Worm (Caenorhabditis elegans): ENCODE results near the gene tbx-36.

tbx-36 gene

DNA sequence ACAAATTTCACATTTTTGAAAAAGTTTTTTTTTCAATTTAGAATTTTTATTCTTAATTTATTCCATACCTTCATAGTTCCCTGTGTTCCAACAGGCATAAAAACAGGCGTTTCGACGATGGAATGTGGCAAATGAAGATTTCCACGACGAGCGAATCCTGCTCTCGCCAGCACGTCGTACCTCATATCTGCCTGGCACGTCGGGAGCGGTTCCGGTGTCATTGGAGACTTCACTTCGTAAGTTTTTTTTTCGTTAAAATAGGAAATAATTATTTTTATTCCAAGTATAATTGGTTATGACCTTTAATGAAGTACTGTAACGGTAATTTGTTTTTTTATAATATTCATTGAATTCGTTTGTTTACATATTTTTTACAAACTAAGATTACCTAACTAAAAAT is 9.2 kb downstream of the tbx-36 start, which contains the start of gene tgt-1 (continued):
- no peak for TF ChIP-seq rec-8 (tag; optimal IDR thresholded peaks at IDR 0.05)
- no peak for TF ChIP-seq ztf-28 (GFP tag; IDR thresholded peaks at IDR 0.05)
- TF ChIP-seq xnd-1 (tag; optimal IDR thresholded peaks at IDR 0.05) = no peak
- TF ChIP-seq zfh-2 (GFP tag; conservative IDR thresholded peaks at IDR 0.05) = no peak
- peak; percentile 60; the same call in 1 of the 2 replicates for TF ChIP-seq B0336.3 (GFP tag; IDR thresholded peaks at IDR 0.05)
- no peak for TF ChIP-seq ama-1 (optimal IDR thresholded peaks at IDR 0.05)
- TF ChIP-seq ama-1 (GFP tag; optimal IDR thresholded peaks at IDR 0.05) = peak in 1 of 2 experiments; percentile 49
- peak; percentile 82 for TF ChIP-seq madf-3 (GFP tag; IDR thresholded peaks at IDR 0.05)
- no peak for TF ChIP-seq Y67H2A.10 (GFP tag; conservative IDR thresholded peaks at IDR 0.05)
- TF ChIP-seq F33H1.4 (GFP tag; IDR thresholded peaks at IDR 0.05) = no peak
- TF ChIP-seq F23B12.7 (tag; optimal IDR thresholded peaks at IDR 0.05; ENCODE audit: insufficient read depth) = no peak
- TF ChIP-seq repo-1 (tag; optimal IDR thresholded peaks at IDR 0.05) = peak; percentile 3
- no peak for TF ChIP-seq Y95B8A.8 (GFP tag; IDR thresholded peaks at IDR 0.05)
- TF ChIP-seq hsf-1 (GFP tag; IDR thresholded peaks at IDR 0.05) = 0 out of 2 replicates have a peak, but pooled peaks have one; percentile 22

DNA sequence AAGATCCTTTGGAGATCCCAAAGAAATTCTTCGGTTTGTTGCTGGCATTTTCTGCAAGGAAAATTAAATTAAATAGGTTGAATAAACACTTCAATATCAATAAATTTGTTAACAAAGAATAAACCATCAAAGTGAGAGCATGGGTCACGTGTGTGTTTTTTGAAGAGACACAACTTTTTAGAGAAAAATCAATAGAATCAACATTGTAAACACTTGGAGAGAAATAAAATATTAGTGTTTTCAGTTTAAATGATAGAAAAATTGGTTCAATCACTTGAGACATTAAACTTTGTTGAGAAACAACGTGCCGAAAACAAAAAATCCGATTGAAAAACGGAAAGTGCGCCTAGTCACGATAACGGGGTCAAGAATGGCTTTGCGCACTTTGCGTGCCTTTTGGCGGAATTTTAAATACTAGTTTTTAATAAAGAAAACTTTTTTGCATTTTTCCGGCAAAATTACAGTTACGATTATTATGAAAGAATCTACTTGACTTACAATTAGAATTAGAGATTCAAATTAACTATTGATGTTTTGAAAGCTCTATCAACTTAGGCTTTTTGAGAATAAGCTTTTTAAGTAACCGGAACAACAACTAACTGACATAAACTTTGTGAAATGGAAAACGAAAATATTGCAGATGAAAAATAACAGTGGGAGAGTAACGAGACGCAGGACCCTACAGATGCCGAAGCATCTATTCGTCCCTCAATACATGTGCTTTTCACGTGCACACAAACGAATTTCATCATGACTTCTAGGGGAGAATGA is 11.3 kb downstream of the tbx-36 start, which contains the start of gene ZK829.7:
TSS of gene ZK829.7 (minus strand) at position 51 of the 771 bp plus-strand sequence.
- no peak for TF ChIP-seq nfya-1 (tag; optimal IDR thresholded peaks at IDR 0.05; ENCODE audit: borderline replicate concordance, insufficient read depth)
- peak; percentile 39 for TF ChIP-seq tbp1 (GFP tag; optimal IDR thresholded peaks at IDR 0.05)
- TF ChIP-seq ama-1 (optimal IDR thresholded peaks at IDR 0.05) = no peak
- no peak for TF ChIP-seq ama-1 (GFP tag; optimal IDR thresholded peaks at IDR 0.05)
- 0 out of 2 replicates have a peak, but pooled peaks have one; percentile 39 for TF ChIP-seq cebp-1 (GFP tag; IDR thresholded peaks at IDR 0.05)
- TF ChIP-seq cebp-1 (tag; optimal IDR thresholded peaks at IDR 0.05) = peak; percentile 85
- no peak for TF ChIP-seq mes-4 (tag; optimal IDR thresholded peaks at IDR 0.05)
- TF ChIP-seq lin-35 (GFP tag; optimal IDR thresholded peaks at IDR 0.05) = peak; percentile 47 to 87 (median 50)
- TF ChIP-seq rcor-1 (GFP tag; IDR thresholded peaks at IDR 0.05) = peak; percentile 50
- peak; percentile 55 for TF ChIP-seq lsl-1 (GFP tag; optimal IDR thresholded peaks at IDR 0.05)
- TF ChIP-seq pbrm-1 (GFP tag; IDR thresholded peaks at IDR 0.05) = peak; percentile 63; the same call in 1 of the 2 replicates
- TF ChIP-seq ekl-4 (GFP tag; IDR thresholded peaks at IDR 0.05) = peak; percentile 38; the same call in 1 of the 2 replicates
- TF ChIP-seq lin-40 (tag; optimal IDR thresholded peaks at IDR 0.05) = peak; percentile 73
- TF ChIP-seq nhr-80 (tag; optimal IDR thresholded peaks at IDR 0.05) = peak; percentile 5
- peak; percentile 16 for TF ChIP-seq pha-4 (tag; optimal IDR thresholded peaks at IDR 0.05)
- TF ChIP-seq zfh-2 (GFP tag; conservative IDR thresholded peaks at IDR 0.05) = no peak
- TF ChIP-seq repo-1 (tag; optimal IDR thresholded peaks at IDR 0.05) = peak; percentile 12
- TF ChIP-seq ZK185.1 (tag; optimal IDR thresholded peaks at IDR 0.05; ENCODE audit: poor library complexity, severe bottlenecking) = peak; percentile 44
- no peak for TF ChIP-seq hlh-12 (tag; optimal IDR thresholded peaks at IDR 0.05)
- no peak for TF ChIP-seq snpc-4 (GFP tag; optimal IDR thresholded peaks at IDR 0.05)
- peak; percentile 24 to 58 (median 40) for TF ChIP-seq snpc-4 (tag; optimal IDR thresholded peaks at IDR 0.05)
- no peak; the same call in 1 of the 2 replicates for TF ChIP-seq K11D2.4 (GFP tag; IDR thresholded peaks at IDR 0.05)
- TF ChIP-seq athp-1 (tag; optimal IDR thresholded peaks at IDR 0.05) = peak; percentile 0
- TF ChIP-seq C06A6.2 (GFP tag; conservative IDR thresholded peaks at IDR 0.05) = peak; percentile 31; the same call in 1 of the 2 replicates
- TF ChIP-seq snpc-1.3 (tag; optimal IDR thresholded peaks at IDR 0.05; ENCODE audit: insufficient read depth) = peak; percentile 53
- peak; percentile 82 for TF ChIP-seq efl-1 (GFP tag; optimal IDR thresholded peaks at IDR 0.05)
- peak; percentile 67 for TF ChIP-seq mcd-1 (GFP tag; IDR thresholded peaks at IDR 0.05)
- TF ChIP-seq attf-6 (GFP tag; IDR thresholded peaks at IDR 0.05) = 0 out of 2 replicates have a peak, but pooled peaks have one; percentile 42
- TF ChIP-seq lir-1 (GFP tag; conservative IDR thresholded peaks at IDR 0.05) = 0 out of 2 replicates have a peak, but pooled peaks have one; percentile 38
- TF ChIP-seq nhr-179 (tag; optimal IDR thresholded peaks at IDR 0.05) = no peak
- peak; percentile 96 for TF ChIP-seq lin-54 (GFP tag; optimal IDR thresholded peaks at IDR 0.05)
- TF ChIP-seq Y56A3A.18 (GFP tag; IDR thresholded peaks at IDR 0.05) = 0 out of 2 replicates have a peak, but pooled peaks have one; percentile 57
- TF ChIP-seq mel-28 (tag; optimal IDR thresholded peaks at IDR 0.05; ENCODE audit: borderline replicate concordance) = no peak
- no peak for TF ChIP-seq Y53F4B.3 (GFP tag; IDR thresholded peaks at IDR 0.05)
- TF ChIP-seq madf-8 (GFP tag; conservative IDR thresholded peaks at IDR 0.05) = peak; percentile 38

Measured in whole organism, young adult.